Worm (Caenorhabditis elegans) whole organism, L2 larva: ENCODE measurements around the gene cutl-9.

Experiments used
- ZK546.5 ChIP-seq: sonication (generic microtip); optimal IDR thresholded peaks from 2 replicates; lab custom pipeline; 2017; ENCODE audit warnings: missing biosample characterization, missing genetic modification characterization

The cutl-9 gene

ce11 chrII:10675302-10675701, 53.2 kb downstream of the cutl-9 start, which contains the start of gene ptb-1:
Gene ptb-1 (plus strand): TSS chrII:10675602.
- TF ChIP-seq ZK546.5 (tag; lab: Kevin White, UChicago): no peak
